Worm (Caenorhabditis elegans) whole organism, L1 larva: ENCODE measurements around the gene col-68.
A peak's percentile ranks its signal among the peaks of the same experiment; 100 is the strongest.

Experiments used
- C16A3.4 ChIP-seq: fragments of 150-350 bp; optimal IDR thresholded peaks from 2 replicates; lab custom pipeline; 2014; ENCODE audit warnings: missing biosample characterization, missing genetic modification characterization
- C34B4.2 ChIP-seq: sonication (generic microtip); optimal IDR thresholded peaks from 2 replicates; lab custom pipeline; 2017; ENCODE audit warnings: mild to moderate bottlenecking, missing genetic modification characterization, missing compliant biosample characterization
- Y116A8C.19 ChIP-seq: sonication (generic microtip); optimal IDR thresholded peaks from 2 replicates; lab custom pipeline; 2016; ENCODE audit warnings: missing compliant biosample characterization, missing genetic modification characterization, borderline replicate concordance
- blmp-1 ChIP-seq: fragments of 150-350 bp; optimal IDR thresholded peaks from 2 replicates; lab custom pipeline; 2014; ENCODE audit warnings: missing biosample characterization, missing genetic modification characterization
- ceh-63 ChIP-seq: fragments of 200-800 bp; sonication (Bioruptor generic); optimal IDR thresholded peaks from 2 replicates; lab custom pipeline; 2018; ENCODE audit warnings: mild to moderate bottlenecking, missing genetic modification characterization, missing compliant biosample characterization
- ceh-88 ChIP-seq: fragments of 200-800 bp; sonication (Bioruptor generic); IDR thresholded peaks from 2 replicates; pipeline ENCODE4 v1.3.6; 2022; ENCODE audit warnings: missing genetic modification characterization, missing compliant biosample characterization
- ceh-90 ChIP-seq: sonication (generic microtip); optimal IDR thresholded peaks from 2 replicates; lab custom pipeline; 2016; ENCODE audit warnings: missing genetic modification characterization, missing compliant biosample characterization
- dsc-1 ChIP-seq: sonication (generic microtip); optimal IDR thresholded peaks from 2 replicates; lab custom pipeline; 2016; ENCODE audit warnings: mild to moderate bottlenecking, missing genetic modification characterization, missing compliant biosample characterization
- efl-1 ChIP-seq, 4 experiments: fragments of 150-350 bp; optimal IDR thresholded peaks in 3 of 4; peaks in 1 of 4; 1 replicate in 1 of 4; 2 replicates in 3 of 4; lab custom pipeline; 2014; ENCODE audit warnings: missing biosample characterization in 2 of 4, missing genetic modification characterization in 2 of 4, missing genetic modification reagents in 2 of 4
- egl-27 ChIP-seq, 2 experiments: fragments of 150-350 bp in 1 of 2; sonication (generic microtip); optimal IDR thresholded peaks; 3 replicates each; lab custom pipeline; 2017 to 2018; ENCODE audit warnings: missing biosample characterization in 2 of 2, missing genetic modification characterization in 2 of 2, missing genetic modification reagents in 2 of 2
- elt-3 ChIP-seq, 6 experiments: fragments of 150-350 bp in 1 of 6; sonication (generic microtip); optimal IDR thresholded peaks; 2 replicates each; lab custom pipeline; 2017 to 2018; ENCODE audit warnings: missing biosample characterization in 6 of 6, missing genetic modification characterization in 6 of 6, inconsistent platforms in 1 of 6
- fkh-10 ChIP-seq: sonication (generic microtip); optimal IDR thresholded peaks from 2 replicates; lab custom pipeline; 2017; ENCODE audit warnings: missing biosample characterization, missing genetic modification reagents, missing genetic modification characterization
- isw-1 ChIP-seq: fragments of 200-800 bp; sonication (Bioruptor generic); IDR thresholded peaks from 2 replicates; pipeline ENCODE4 v1.3.6; 2022; ENCODE audit warnings: missing genetic modification characterization, missing compliant biosample characterization
- lin-13 ChIP-seq: fragments of 150-350 bp; optimal IDR thresholded peaks from 2 replicates; lab custom pipeline; 2014; ENCODE audit warnings: missing biosample characterization, missing genetic modification reagents, missing genetic modification characterization
- lin-15B ChIP-seq: fragments of 150-350 bp; sonication (generic microtip); optimal IDR thresholded peaks from 3 replicates; lab custom pipeline; 2014; ENCODE audit warnings: missing biosample characterization, missing genetic modification characterization
- lin-39 ChIP-seq: fragments of 150-350 bp; optimal IDR thresholded peaks from 2 replicates; lab custom pipeline; 2014; ENCODE audit warnings: missing biosample characterization, missing genetic modification reagents, missing genetic modification characterization
- lsy-2 ChIP-seq, 2 experiments: fragments of 150-350 bp; optimal IDR thresholded peaks; 2 replicates each; lab custom pipeline; 2014; ENCODE audit warnings: missing biosample characterization in 2 of 2, missing genetic modification characterization in 2 of 2
- mdl-1 ChIP-seq, 2 experiments: fragments of 150-350 bp; optimal IDR thresholded peaks; 2 replicates each; lab custom pipeline; 2014 to 2017; ENCODE audit warnings: missing biosample characterization in 2 of 2, missing genetic modification characterization in 2 of 2, inconsistent platforms in 1 of 2
- nhr-19 ChIP-seq: fragments of 200-800 bp; sonication (Bioruptor generic); conservative IDR thresholded peaks from 2 replicates; pipeline ENCODE4 v1.3.6; 2022; ENCODE audit warnings: missing genetic modification characterization, missing compliant biosample characterization
- nhr-20 ChIP-seq: sonication (generic microtip); optimal IDR thresholded peaks from 2 replicates; lab custom pipeline; 2016; ENCODE audit warnings: mild to moderate bottlenecking, missing genetic modification characterization, missing compliant biosample characterization
- nhr-237 ChIP-seq: fragments of 150-350 bp; optimal IDR thresholded peaks from 2 replicates; lab custom pipeline; 2014; ENCODE audit warnings: missing biosample characterization, missing genetic modification characterization
- nhr-47 ChIP-seq: sonication (generic microtip); optimal IDR thresholded peaks from 2 replicates; lab custom pipeline; 2016; ENCODE audit warnings: mild to moderate bottlenecking, missing genetic modification characterization, moderate library complexity, missing compliant biosample characterization
- nhr-71 ChIP-seq: sonication (generic microtip); optimal IDR thresholded peaks from 2 replicates; lab custom pipeline; 2016; ENCODE audit warnings: mild to moderate bottlenecking, missing genetic modification characterization, moderate library complexity, missing compliant biosample characterization
- nhr-76 ChIP-seq: sonication (generic microtip); optimal IDR thresholded peaks from 2 replicates; lab custom pipeline; 2017; ENCODE audit warnings: missing biosample characterization, missing genetic modification characterization
- nhr-77 ChIP-seq: fragments of 150-350 bp; optimal IDR thresholded peaks from 2 replicates; lab custom pipeline; 2014; ENCODE audit warnings: missing biosample characterization, missing genetic modification characterization
- nhr-85 ChIP-seq: sonication (generic microtip); peaks from one replicate; lab custom pipeline; 2016; ENCODE audit warnings: missing genetic modification characterization, inconsistent platforms, missing compliant biosample characterization
- pag-3 ChIP-seq: sonication (generic microtip); optimal IDR thresholded peaks from 2 replicates; lab custom pipeline; 2017; ENCODE audit warnings: missing genetic modification characterization, mild to moderate bottlenecking, missing compliant biosample characterization, antibody characterized with exemption, borderline replicate concordance; ENCODE audit not compliant: insufficient read depth
- skn-1 ChIP-seq: fragments of 150-350 bp; optimal IDR thresholded peaks from 2 replicates; lab custom pipeline; 2014; ENCODE audit warnings: missing biosample characterization, missing genetic modification characterization
- sup-37 ChIP-seq: fragments of 200-800 bp; sonication (Bioruptor generic); optimal IDR thresholded peaks from 2 replicates; lab custom pipeline; 2018; ENCODE audit warnings: mild to moderate bottlenecking, missing genetic modification characterization, missing compliant biosample characterization
- unc-130 ChIP-seq: fragments of 150-350 bp; optimal IDR thresholded peaks from 2 replicates; lab custom pipeline; 2017; ENCODE audit warnings: missing biosample characterization, missing genetic modification characterization, inconsistent platforms
- unc-30 ChIP-seq: sonication (generic microtip); optimal IDR thresholded peaks from 2 replicates; lab custom pipeline; 2017; ENCODE audit warnings: missing biosample characterization, missing genetic modification characterization
- unc-62 ChIP-seq: fragments of 150-350 bp; optimal IDR thresholded peaks from 2 replicates; lab custom pipeline; 2014; ENCODE audit warnings: missing biosample characterization, missing genetic modification reagents, missing genetic modification characterization
- unc-86 ChIP-seq: sonication (generic microtip); optimal IDR thresholded peaks from 2 replicates; lab custom pipeline; 2016; ENCODE audit warnings: missing genetic modification characterization, missing compliant biosample characterization
- ztf-11 ChIP-seq, 2 experiments: sonication (generic microtip); optimal IDR thresholded peaks; 2 replicates each; lab custom pipeline; 2016 to 2017; ENCODE audit warnings: missing genetic modification characterization in 2 of 2, missing biosample characterization in 1 of 2, missing compliant biosample characterization in 1 of 2
- ztf-4 ChIP-seq: fragments of 150-350 bp; optimal IDR thresholded peaks from 2 replicates; lab custom pipeline; 2014; ENCODE audit warnings: missing biosample characterization, missing genetic modification characterization

Gene col-68

DNA sequence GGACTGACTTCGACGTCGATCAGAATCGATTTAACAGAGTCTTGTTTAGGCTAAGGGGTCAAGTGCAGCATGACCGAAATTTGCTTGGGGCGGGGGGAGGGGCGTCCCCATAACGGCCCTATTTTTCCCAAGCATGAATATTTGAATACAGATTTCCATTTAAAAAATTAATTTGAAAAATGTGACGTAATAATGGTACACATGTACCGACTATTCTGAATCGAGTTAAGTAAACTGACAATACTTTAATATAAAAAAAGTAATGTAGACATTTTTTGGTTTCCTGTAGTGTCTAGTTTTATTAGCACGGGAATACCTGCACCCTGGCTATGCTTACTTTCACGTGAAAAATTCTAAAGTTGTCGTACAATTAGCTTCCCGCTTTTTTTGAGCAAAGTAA is 17.5 kb upstream of the col-68 start:
- no peak for TF ChIP-seq efl-1 (optimal IDR thresholded peaks at IDR 0.05; lab: Kevin White, UChicago)
- peak in 1 of 2 experiments; percentile 59 for TF ChIP-seq efl-1 (GFP tag; optimal IDR thresholded peaks at IDR 0.05 in 1 of 2; lab: Kevin White, UChicago)
- TF ChIP-seq blmp-1 (tag; lab: Kevin White, UChicago) = no peak

DNA sequence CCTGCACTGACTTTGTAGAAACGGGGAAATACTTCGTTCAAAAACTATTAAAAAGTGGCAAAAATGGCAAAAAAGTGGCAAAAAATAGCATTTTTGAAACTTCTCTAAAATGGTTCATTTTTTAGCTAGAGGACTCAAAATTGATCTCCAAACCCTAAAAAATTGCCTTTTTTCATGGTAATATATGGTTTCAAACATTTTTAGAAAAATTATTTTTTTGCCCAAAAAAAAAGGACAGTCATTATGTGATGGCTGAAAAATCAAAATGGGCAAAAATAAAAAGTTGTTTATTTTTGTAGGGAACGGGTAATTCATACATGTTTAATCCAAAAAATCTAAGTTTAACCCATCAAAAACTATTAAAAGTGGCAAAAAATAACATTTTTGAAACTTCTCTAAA is 16.4 kb upstream of the col-68 start:
- no peak for TF ChIP-seq skn-1 (tag; lab: Kevin White, UChicago)
- no peak for TF ChIP-seq pag-3 (tag; lab: Kevin White, UChicago)
- TF ChIP-seq nhr-71 (tag; lab: Kevin White, UChicago) = no peak
- TF ChIP-seq ceh-63 (GFP tag; lab: Kevin White, UChicago) = no peak
- no peak for TF ChIP-seq unc-62 (GFP tag; lab: Kevin White, UChicago)
- no peak for TF ChIP-seq lin-15B (tag; lab: Kevin White, UChicago)
- no peak for TF ChIP-seq isw-1 (GFP tag; lab: Robert Waterston, UW)
- TF ChIP-seq nhr-47 = no peak
- no peak for TF ChIP-seq unc-86 (tag; lab: Kevin White, UChicago)
- TF ChIP-seq nhr-76 (tag; lab: Kevin White, UChicago) = no peak
- TF ChIP-seq lin-39 (tag; lab: Kevin White, UChicago) = no peak
- TF ChIP-seq unc-30 = no peak
- no peak for TF ChIP-seq C34B4.2 (tag; lab: Kevin White, UChicago)
- TF ChIP-seq elt-3 (tag; optimal IDR thresholded peaks at IDR 0.05; lab: Kevin White, UChicago) = no peak
- no peak for TF ChIP-seq ztf-11 (tag; optimal IDR thresholded peaks at IDR 0.05; lab: Kevin White, UChicago)

DNA sequence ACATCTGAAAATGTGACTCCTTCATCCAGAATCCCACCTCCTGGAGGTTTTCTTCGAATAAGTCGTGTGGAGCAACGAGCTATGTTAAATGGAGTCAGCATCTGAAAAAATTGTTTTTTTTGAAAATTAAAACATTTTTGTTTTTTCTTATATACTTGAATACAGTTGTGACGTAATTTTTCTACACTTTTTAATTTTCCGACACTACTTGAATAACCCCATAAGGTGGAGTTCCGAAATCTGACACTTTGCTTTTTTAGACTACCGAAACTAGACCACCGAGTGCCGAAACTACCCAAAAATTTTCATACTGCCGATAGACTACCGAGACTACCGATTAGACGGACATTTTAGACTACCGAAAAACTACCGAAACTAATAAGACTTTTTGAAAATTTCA is 12.9 kb upstream of the col-68 start, which contains the start of gene mcat-1:
Gene mcat-1, minus strand, starts transcription at position 101 of the 400 bp plus-strand sequence.
- TF ChIP-seq dsc-1 (tag; lab: Kevin White, UChicago) (no peak), ceh-90 (no peak), fkh-10 (GFP tag; lab: Kevin White, UChicago) (no peak), nhr-20 (no peak), nhr-71 (tag; lab: Kevin White, UChicago) (no peak), lsy-2 (tag; optimal IDR thresholded peaks at IDR 0.05; lab: Kevin White, UChicago) (no peak), nhr-19 (no peak), sup-37 (no peak), lin-13 (no peak), mdl-1 (tag; optimal IDR thresholded peaks at IDR 0.05; lab: Kevin White, UChicago) (no peak), nhr-237 (tag; lab: Kevin White, UChicago) (no peak), Y116A8C.19 (tag; lab: Kevin White, UChicago) (no peak), unc-30 (no peak), egl-27 (tag; optimal IDR thresholded peaks at IDR 0.05; lab: Kevin White, UChicago) (no peak), pag-3 (tag; lab: Kevin White, UChicago) (no peak), unc-130 (no peak), C16A3.4 (no peak), efl-1 (optimal IDR thresholded peaks at IDR 0.05; lab: Kevin White, UChicago) (no peak), efl-1 (GFP tag; optimal IDR thresholded peaks at IDR 0.05 in 1 of 2; lab: Kevin White, UChicago) (no peak), nhr-77 (no peak)

DNA sequence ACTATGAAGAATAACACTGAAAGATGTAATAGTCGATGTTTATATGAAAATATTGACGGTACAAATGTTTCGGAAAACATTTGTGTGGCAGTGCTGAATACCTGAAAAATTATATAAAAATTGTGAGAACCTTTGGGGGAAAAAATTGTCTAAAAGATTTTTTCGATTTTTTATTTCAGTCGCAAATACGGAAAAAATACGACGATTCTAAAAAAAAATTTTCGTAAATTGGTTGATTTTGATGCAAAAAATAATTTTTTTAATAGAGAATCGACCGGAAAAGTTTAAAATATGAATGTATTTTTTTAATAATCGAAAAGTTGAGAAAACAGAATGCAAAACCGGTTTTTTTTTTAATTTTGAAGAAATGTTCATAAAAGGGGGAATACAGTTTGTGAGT is 9.2 kb upstream of the col-68 start, which contains the start of gene C50D2.7:
Gene C50D2.7, minus strand, starts transcription at position 101 of the 400 bp plus-strand sequence.
- TF ChIP-seq nhr-237 (tag; lab: Kevin White, UChicago) (no peak), isw-1 (GFP tag; lab: Robert Waterston, UW) (no peak), ceh-88 (GFP tag; lab: Robert Waterston, UW) (no peak), ztf-4 (tag; lab: Kevin White, UChicago) (no peak), nhr-85 (tag; lab: Kevin White, UChicago) (no peak), pag-3 (tag; lab: Kevin White, UChicago) (no peak), unc-130 (no peak), nhr-77 (no peak)
